Worm (Caenorhabditis elegans) whole organism, mixed stage, embryonic: ENCODE measurements around the gene K12H6.8.
A peak's percentile ranks its signal among the peaks of the same experiment; 100 is the strongest.

ENCODE experiments used
- bed-3 ChIP-seq: fragments of 200-800 bp; sonication (Bioruptor generic); optimal IDR thresholded peaks from 3 replicates; lab custom pipeline; 2018; ENCODE audit warnings: mild to moderate bottlenecking, missing genetic modification characterization, moderate library complexity, missing compliant biosample characterization
- blmp-1 ChIP-seq: fragments of 150-350 bp; optimal IDR thresholded peaks from 2 replicates; lab custom pipeline; 2014; ENCODE audit warnings: missing biosample characterization, missing genetic modification characterization
- ceh-39 ChIP-seq: fragments of 150-350 bp; optimal IDR thresholded peaks from 2 replicates; lab custom pipeline; 2014; ENCODE audit warnings: missing biosample characterization, missing genetic modification characterization
- ceh-43 ChIP-seq: fragments of 200-800 bp; sonication (Bioruptor generic); optimal IDR thresholded peaks from 2 replicates; lab custom pipeline; 2018; ENCODE audit warnings: mild to moderate bottlenecking, missing genetic modification characterization, moderate library complexity, missing compliant biosample characterization
- ceh-83 ChIP-seq: fragments of 200-800 bp; sonication (Bioruptor generic); optimal IDR thresholded peaks from 2 replicates; lab custom pipeline; 2018; ENCODE audit warnings: mild to moderate bottlenecking, missing genetic modification characterization, missing compliant biosample characterization
- ces-1 ChIP-seq: fragments of 150-350 bp; optimal IDR thresholded peaks from 2 replicates; lab custom pipeline; 2014; ENCODE audit warnings: missing biosample characterization, missing genetic modification reagents, missing genetic modification characterization
- drap-1 ChIP-seq: fragments of 200-800 bp; sonication (Bioruptor generic); optimal IDR thresholded peaks from 3 replicates; lab custom pipeline; 2018; ENCODE audit warnings: mild to moderate bottlenecking, missing genetic modification characterization, missing compliant biosample characterization
- elt-1 ChIP-seq: sonication (generic microtip); optimal IDR thresholded peaks from 2 replicates; lab custom pipeline; 2017; ENCODE audit warnings: missing genetic modification characterization, mild to moderate bottlenecking, missing compliant biosample characterization, antibody characterized with exemption, moderate library complexity, borderline replicate concordance; ENCODE audit not compliant: insufficient read depth
- flh-1 ChIP-seq: fragments of 200-800 bp; sonication (Bioruptor generic); optimal IDR thresholded peaks from 2 replicates; lab custom pipeline; 2018; ENCODE audit warnings: mild to moderate bottlenecking, missing genetic modification characterization, moderate library complexity, missing compliant biosample characterization
- ham-2 ChIP-seq: fragments of 200-800 bp; sonication (Bioruptor generic); optimal IDR thresholded peaks from 2 replicates; lab custom pipeline; 2018; ENCODE audit warnings: mild to moderate bottlenecking, missing genetic modification characterization, missing compliant biosample characterization
- hlh-1 ChIP-seq: fragments of 150-350 bp; optimal IDR thresholded peaks from 2 replicates; lab custom pipeline; 2014; ENCODE audit warnings: missing biosample characterization, missing genetic modification reagents, missing genetic modification characterization
- lin-13 ChIP-seq: fragments of 150-350 bp; optimal IDR thresholded peaks from 2 replicates; lab custom pipeline; 2014; ENCODE audit warnings: missing biosample characterization, missing genetic modification characterization
- lsy-2 ChIP-seq: fragments of 150-350 bp; optimal IDR thresholded peaks from 2 replicates; lab custom pipeline; 2014; ENCODE audit warnings: missing biosample characterization, missing genetic modification characterization
- mls-2 ChIP-seq: sonication (generic microtip); optimal IDR thresholded peaks from 2 replicates; lab custom pipeline; 2016; ENCODE audit warnings: mild to moderate bottlenecking, missing genetic modification characterization, moderate library complexity, missing compliant biosample characterization
- nhr-12 ChIP-seq: fragments of 150-350 bp; optimal IDR thresholded peaks from 2 replicates; lab custom pipeline; 2014; ENCODE audit warnings: missing biosample characterization, missing genetic modification characterization
- nhr-237 ChIP-seq: fragments of 150-350 bp; optimal IDR thresholded peaks from 2 replicates; lab custom pipeline; 2014; ENCODE audit warnings: missing biosample characterization, missing genetic modification characterization
- nhr-28 ChIP-seq: fragments of 150-350 bp; optimal IDR thresholded peaks from 2 replicates; lab custom pipeline; 2014; ENCODE audit warnings: missing biosample characterization, missing genetic modification characterization
- pha-4 ChIP-seq: fragments of 150-350 bp; optimal IDR thresholded peaks from 2 replicates; lab custom pipeline; 2018; ENCODE audit warnings: missing biosample characterization, missing genetic modification reagents, missing genetic modification characterization
- sem-2 ChIP-seq: fragments of 200-800 bp; sonication (Bioruptor generic); optimal IDR thresholded peaks from 2 replicates; lab custom pipeline; 2018; ENCODE audit warnings: mild to moderate bottlenecking, missing genetic modification characterization, missing compliant biosample characterization
- sptf-1 ChIP-seq: sonication (generic microtip); optimal IDR thresholded peaks from 2 replicates; lab custom pipeline; 2017; ENCODE audit warnings: mild to moderate bottlenecking, missing genetic modification characterization, moderate library complexity, missing compliant biosample characterization
- tbx-8 ChIP-seq: fragments of 200-800 bp; sonication (Bioruptor generic); optimal IDR thresholded peaks from 2 replicates; lab custom pipeline; 2018; ENCODE audit warnings: mild to moderate bottlenecking, missing genetic modification characterization, moderate library complexity, missing compliant biosample characterization
- unc-120 ChIP-seq: sonication (generic microtip); optimal IDR thresholded peaks from 2 replicates; lab custom pipeline; 2017; ENCODE audit warnings: missing genetic modification characterization, missing compliant biosample characterization; ENCODE audit not compliant: poor library complexity, severe bottlenecking
- unc-39 ChIP-seq: fragments of 150-350 bp; optimal IDR thresholded peaks from 2 replicates; lab custom pipeline; 2014; ENCODE audit warnings: missing biosample characterization, missing genetic modification characterization
- unc-62 ChIP-seq: fragments of 150-350 bp; optimal IDR thresholded peaks from 2 replicates; lab custom pipeline; 2014; ENCODE audit warnings: missing biosample characterization, missing genetic modification reagents, missing genetic modification characterization
- zip-8 ChIP-seq: fragments of 150-350 bp; optimal IDR thresholded peaks from 2 replicates; lab custom pipeline; 2014; ENCODE audit warnings: missing biosample characterization, missing genetic modification characterization
- ztf-11 ChIP-seq: fragments of 150-350 bp; optimal IDR thresholded peaks from 2 replicates; lab custom pipeline; 2014; ENCODE audit warnings: missing biosample characterization, missing genetic modification characterization

The K12H6.8 gene

DNA sequence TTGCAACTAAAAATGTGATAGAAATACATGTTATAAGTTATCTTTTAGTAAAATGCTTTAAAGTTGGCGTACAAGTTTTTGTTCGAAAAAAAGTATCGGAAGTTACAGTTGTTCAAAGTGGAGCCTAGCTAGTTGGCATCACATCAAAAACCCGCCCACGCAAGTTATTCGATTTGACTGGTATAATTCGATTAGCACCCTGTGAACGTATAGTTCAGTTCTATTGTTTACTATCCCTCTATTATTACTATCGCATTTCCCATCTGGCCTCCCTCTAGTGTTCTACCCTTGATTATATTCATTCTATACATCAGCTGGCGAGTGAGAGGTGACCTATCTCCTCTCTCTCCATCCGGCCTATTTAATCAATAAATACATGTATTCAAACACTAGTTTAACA is 11.3 kb downstream of the K12H6.8 start, which contains the start of gene Y110A2AL.4:
Y110A2AL.4 (plus strand) TSS at position 301 of the 400 bp plus-strand sequence.
- TF ChIP-seq elt-1, result peak; percentile 12

DNA sequence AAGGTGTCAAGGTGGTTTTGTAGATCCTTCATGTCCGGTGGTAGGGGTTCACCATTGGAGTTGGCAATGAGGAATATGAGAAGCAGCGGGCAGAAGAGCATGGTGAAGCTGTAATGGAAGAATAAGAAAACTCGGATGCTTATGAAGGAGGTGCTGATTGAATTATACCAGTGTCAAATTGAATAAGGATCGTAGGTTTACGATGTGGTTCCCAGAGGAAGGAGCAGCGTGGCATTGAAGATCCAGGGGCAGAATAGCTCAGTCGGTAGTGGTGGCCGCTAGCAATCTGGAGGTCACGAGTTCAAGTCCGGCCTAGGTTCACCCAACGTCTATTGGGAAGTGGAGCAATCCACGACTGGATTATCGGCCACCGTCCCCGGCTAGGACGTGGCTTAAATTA is 13.8 kb downstream of the K12H6.8 start, which contains the start of gene Y110A2AL.6:
Y110A2AL.6 (minus strand) TSS at position 101 of the 400 bp plus-strand sequence.
- no peak for TF ChIP-seq zip-8
- TF ChIP-seq hlh-1, result no peak

DNA sequence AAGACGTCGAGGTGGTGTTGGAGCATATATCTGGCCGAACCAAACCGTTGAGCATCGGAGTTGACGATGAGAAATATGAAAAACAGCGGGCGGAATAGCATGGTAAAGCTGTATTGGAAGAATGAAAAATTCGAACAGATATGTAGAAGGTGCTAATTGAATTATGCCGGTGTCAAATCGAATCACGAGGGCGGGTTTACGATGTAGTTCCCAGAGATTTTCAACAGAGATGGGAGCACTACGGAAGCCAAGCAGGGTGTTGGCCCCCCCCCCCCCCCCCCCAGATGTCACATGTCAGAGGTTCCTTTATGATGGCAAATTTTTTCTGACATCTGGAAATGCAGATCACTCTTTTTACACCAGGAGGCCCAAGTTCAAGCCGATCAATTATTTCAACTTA is 15.4 kb downstream of the K12H6.8 start, which contains the start of gene Y110A2AL.7:
Y110A2AL.7 (minus strand) TSS at position 101 of the 400 bp plus-strand sequence.
- TF ChIP-seq nhr-12 (tag; lab: Kevin White, UChicago), result no peak
- TF ChIP-seq ceh-39 (tag; lab: Kevin White, UChicago), result no peak
- no peak for TF ChIP-seq unc-62 (GFP tag; lab: Kevin White, UChicago)
- TF ChIP-seq bed-3 (GFP tag; lab: Kevin White, UChicago), result no peak
- TF ChIP-seq sptf-1, result no peak
- no peak for TF ChIP-seq hlh-1

DNA sequence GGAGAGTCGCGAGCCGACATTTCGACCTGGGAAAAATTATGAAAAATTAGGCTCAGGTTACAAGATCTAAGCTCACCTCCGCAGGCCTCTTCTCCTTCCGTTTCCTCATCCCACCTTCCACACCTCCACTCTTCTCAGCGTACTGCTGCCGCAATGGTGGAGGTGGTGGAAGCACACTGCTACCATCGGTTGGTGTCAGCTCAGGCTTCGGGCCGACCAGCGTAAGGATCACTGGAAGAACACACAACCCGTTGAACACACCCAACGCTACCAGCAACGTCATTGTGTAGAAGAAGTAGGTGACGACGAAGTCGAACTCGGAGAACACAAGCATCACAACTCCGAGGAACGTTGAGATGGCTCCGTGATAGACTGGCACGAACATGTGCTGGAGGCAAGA is 18.0 kb downstream of the K12H6.8 start:
- TF ChIP-seq hlh-1 (no peak), sptf-1 (no peak), flh-1 (GFP tag; lab: Kevin White, UChicago) (no peak), elt-1 (no peak), unc-120 (tag; lab: Kevin White, UChicago) (no peak), ham-2 (GFP tag; lab: Kevin White, UChicago) (no peak), nhr-237 (tag; lab: Kevin White, UChicago) (no peak), ceh-43 (GFP tag; lab: Kevin White, UChicago) (no peak), ztf-11 (tag; lab: Kevin White, UChicago) (no peak), tbx-8 (no peak), drap-1 (GFP tag; lab: Kevin White, UChicago) (no peak)

DNA sequence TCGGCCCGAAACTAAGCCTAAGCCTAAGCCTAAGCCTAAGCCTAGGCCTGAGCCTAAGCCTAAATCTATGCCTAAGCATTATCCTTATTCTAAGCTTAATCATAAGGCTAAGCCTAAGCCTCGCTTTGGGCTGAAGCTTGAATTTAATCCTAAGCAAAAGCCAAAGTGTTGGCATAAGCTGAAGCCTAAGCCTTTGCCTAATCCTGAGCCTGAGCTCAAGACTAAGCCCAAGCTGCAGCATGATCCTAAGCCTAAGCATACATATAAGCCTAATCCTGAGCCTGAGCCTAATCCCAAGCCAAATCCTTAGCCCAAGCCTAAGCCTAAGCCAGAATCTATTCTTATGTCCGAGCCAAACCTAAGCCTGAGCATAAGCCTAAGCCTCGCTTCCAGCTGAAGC is 18.9 kb downstream of the K12H6.8 start:
- TF ChIP-seq blmp-1 (tag; lab: Kevin White, UChicago) (no peak), mls-2 (tag; lab: Kevin White, UChicago) (no peak), ztf-11 (tag; lab: Kevin White, UChicago) (no peak), unc-62 (GFP tag; lab: Kevin White, UChicago) (no peak), ceh-39 (tag; lab: Kevin White, UChicago) (no peak)
- TF ChIP-seq, all 35 proteins: peak for 0

DNA sequence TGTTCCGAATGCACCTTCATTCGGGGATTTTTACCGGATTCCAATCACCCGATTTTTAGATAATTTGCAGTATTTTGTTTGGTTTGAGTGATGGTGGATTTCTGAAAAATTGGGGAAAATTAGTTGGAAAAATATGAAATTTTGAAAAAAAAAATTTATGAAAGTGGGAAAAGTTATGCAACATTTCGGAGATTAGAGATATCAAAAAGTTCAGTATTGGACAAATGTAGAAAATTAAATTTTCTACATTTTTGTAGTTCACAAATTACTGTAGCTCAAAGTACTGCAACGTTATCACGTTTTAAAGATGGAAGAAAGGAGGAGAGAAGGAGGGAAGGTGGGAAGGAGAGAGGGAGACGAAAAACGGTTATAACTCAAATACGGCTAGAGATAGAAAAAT is 24.8 kb downstream of the K12H6.8 start, which contains the start of gene ptc-3:
ptc-3 (minus strand) TSS at position 101 of the 400 bp plus-strand sequence.
- TF ChIP-seq nhr-28 (tag; lab: Kevin White, UChicago) (no peak), tbx-8 (no peak), ceh-43 (GFP tag; lab: Kevin White, UChicago) (no peak), unc-120 (tag; lab: Kevin White, UChicago) (no peak)

DNA sequence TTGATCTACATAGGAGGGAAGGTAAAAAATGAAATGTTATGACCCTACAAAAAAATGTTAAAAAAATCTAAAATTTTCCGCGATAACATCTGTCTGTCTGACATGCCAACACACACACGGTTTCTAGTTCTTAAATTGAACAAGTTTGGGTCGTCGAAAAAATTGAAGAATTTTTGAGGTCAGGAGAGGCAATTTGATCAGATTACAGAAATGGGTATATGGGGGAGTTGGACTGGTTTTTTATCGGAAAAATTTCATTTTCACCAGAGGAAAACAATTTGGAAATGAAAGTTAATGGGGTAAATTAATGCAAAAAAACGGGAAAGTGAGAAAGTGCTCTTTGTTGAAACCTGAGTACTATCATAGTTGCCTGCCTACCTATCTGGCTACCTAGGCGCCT is 26.1 kb downstream of the K12H6.8 start:
- TF ChIP-seq ceh-83 (GFP tag; lab: Kevin White, UChicago), result no peak

DNA sequence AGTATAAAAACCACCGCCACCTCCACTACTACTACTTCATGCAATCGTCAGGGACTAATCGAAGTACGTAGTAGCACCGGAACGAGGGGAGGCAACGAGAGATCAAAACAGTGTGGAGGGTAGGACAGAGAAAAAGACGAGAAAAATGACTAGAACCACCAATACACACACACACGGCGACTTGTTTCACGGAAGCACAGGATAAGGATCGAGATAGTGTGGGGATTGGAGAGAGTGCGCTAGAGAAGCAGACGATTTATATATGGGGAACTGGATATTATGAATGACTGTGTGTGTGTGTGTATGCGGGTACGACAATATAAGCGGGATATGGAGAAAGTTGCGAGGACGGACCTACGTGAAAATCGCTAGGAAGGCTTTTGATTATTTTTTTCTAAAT is 27.1 kb downstream of the K12H6.8 start:
- TF ChIP-seq blmp-1 (tag; lab: Kevin White, UChicago) (peak; percentile 24), lsy-2 (no peak), lin-13 (tag; lab: Kevin White, UChicago) (no peak)
- TF ChIP-seq, all 35 proteins: peak for 1

DNA sequence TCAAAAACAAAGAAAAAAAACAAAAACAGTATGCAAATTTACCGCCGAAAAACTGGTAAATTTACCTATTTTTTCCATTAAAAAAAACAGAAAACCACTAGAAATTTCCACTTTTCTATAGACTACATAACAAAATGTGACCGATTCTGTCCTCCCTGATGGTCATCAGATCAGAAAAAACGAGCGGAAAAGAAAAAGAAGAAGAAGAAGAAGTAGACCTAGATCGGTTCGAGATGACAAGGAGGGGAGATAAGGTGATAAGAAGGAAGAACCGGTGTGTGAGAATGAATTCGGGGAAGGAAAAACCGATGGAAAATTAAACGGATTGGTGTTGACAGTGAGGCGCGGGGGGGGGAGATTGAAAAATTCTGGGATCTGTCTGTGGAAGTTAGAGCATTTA is 28.4 kb downstream of the K12H6.8 start:
- TF ChIP-seq ces-1 (no peak), hlh-1 (no peak), ceh-39 (tag; lab: Kevin White, UChicago) (no peak), tbx-8 (no peak), pha-4 (tag; lab: Kevin White, UChicago) (no peak), unc-62 (GFP tag; lab: Kevin White, UChicago) (no peak), unc-39 (no peak), bed-3 (GFP tag; lab: Kevin White, UChicago) (no peak), ham-2 (GFP tag; lab: Kevin White, UChicago) (no peak), zip-8 (no peak), sem-2 (GFP tag; lab: Kevin White, UChicago) (no peak)
